Worm (Caenorhabditis elegans) whole organism, L3 larva: ENCODE results near the gene grl-17.

ENCODE experiments used
- ama-1 ChIP-seq: fragments of 150-350 bp; optimal IDR thresholded peaks from 2 replicates; lab custom pipeline; 2018
- fos-1 ChIP-seq: fragments of 150-350 bp; optimal IDR thresholded peaks from 2 replicates; lab custom pipeline; 2014; ENCODE audit warnings: missing biosample characterization, missing genetic modification characterization
- lin-39 ChIP-seq: fragments of 150-350 bp; optimal IDR thresholded peaks from 2 replicates; lab custom pipeline; 2018; ENCODE audit warnings: missing biosample characterization, missing genetic modification reagents, missing genetic modification characterization
- nhr-11 ChIP-seq: fragments of 150-350 bp; optimal IDR thresholded peaks from 2 replicates; lab custom pipeline; 2014; ENCODE audit warnings: missing biosample characterization, missing genetic modification characterization
- skn-1 ChIP-seq: fragments of 150-350 bp; optimal IDR thresholded peaks from 2 replicates; lab custom pipeline; 2014; ENCODE audit warnings: missing biosample characterization, missing genetic modification characterization
- unc-39 ChIP-seq: sonication (generic microtip); optimal IDR thresholded peaks from 4 replicates; lab custom pipeline; 2017; ENCODE audit warnings: missing biosample characterization, missing genetic modification characterization
- unc-62 ChIP-seq: fragments of 150-350 bp; sonication (generic microtip); optimal IDR thresholded peaks from 4 replicates; lab custom pipeline; 2014; ENCODE audit warnings: missing biosample characterization, missing genetic modification reagents, missing genetic modification characterization

DNA sequence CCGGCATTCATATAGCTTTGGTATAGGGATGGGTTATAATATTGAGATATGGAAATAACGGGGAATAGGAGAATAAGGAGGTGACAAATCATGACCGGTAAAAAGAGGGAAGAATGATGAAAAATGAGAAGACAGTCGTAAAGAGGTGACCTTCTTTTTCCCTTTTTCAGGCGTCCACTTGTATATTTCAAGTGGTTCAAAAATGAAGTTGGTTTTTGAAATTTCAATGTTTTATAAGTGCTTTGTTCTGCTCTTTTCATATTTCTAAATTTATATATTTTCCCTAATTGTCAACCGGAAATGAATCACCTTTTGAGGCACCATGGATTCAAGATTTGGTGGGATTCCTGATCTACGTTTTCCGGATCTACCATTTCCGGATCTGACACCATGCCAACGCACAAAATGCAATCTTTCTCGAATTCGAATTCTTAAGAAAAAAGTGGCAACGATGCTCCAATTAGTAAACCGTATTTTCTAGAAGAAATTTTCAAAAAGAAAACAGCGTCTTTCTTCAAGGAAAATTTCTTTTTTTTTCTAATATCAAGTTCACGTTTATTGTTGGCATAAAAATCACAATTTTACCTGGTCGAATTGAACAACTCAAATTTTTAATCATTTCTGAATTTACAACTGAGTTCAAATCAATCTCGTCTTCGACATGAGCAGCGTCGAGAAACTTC lies 25.9 kb upstream of the grl-17 start, which contains the start of the genes F53F4.2 and F53F4.18:
- TF ChIP-seq lin-39 (tag; lab: Kevin White, UChicago) = no peak
- no peak for TF ChIP-seq fos-1 (tag; lab: Kevin White, UChicago)
- no peak for TF ChIP-seq ama-1 (lab: Kevin White, UChicago)
- no peak for TF ChIP-seq unc-62 (GFP tag; lab: Kevin White, UChicago)
- no peak for TF ChIP-seq skn-1 (tag; lab: Kevin White, UChicago)
- no peak for TF ChIP-seq nhr-11 (tag; lab: Kevin White, UChicago)
- TF ChIP-seq unc-39 (tag; lab: Kevin White, UChicago) = no peak
